Worm (Caenorhabditis elegans): ENCODE results near the gene F19G12.8.

DNA sequence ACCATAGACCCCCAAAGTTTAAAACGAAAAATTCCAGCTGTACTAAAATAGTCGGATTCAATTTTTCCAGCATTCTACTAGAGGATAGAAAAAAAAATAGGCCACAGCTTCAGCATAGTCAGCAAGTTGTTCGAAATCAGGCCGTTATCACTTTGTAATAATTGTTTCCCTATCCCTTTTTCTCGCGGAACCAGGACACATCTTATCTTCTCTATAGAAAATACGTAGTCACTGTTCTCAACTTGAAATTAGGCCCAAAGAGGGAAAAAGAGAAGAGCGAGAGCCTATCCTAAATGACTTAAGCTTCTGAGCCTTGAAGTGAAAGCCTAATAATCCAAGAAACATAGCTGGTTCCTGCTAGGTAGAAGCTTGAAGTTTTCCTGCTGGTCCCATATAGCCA, 28.6 kb downstream of the F19G12.8 start:
- no peak for TF ChIP-seq snpc-1.1 (tag; optimal IDR thresholded peaks at IDR 0.05; ENCODE audit: insufficient read depth)
- no peak for TF ChIP-seq F57C9.4 (tag; optimal IDR thresholded peaks at IDR 0.05)
- no peak for TF ChIP-seq ceh-100 (GFP tag; IDR thresholded peaks at IDR 0.05)
- TF ChIP-seq snpc-4 (GFP tag; optimal IDR thresholded peaks at IDR 0.05) = no peak
- TF ChIP-seq snpc-4 (tag; optimal IDR thresholded peaks at IDR 0.05) = no peak
- peak; percentile 26; the same call in 1 of the 2 replicates for TF ChIP-seq K11D2.4 (GFP tag; IDR thresholded peaks at IDR 0.05)
- no peak for TF ChIP-seq ceh-27 (GFP tag; optimal IDR thresholded peaks at IDR 0.05)
- no peak for TF ChIP-seq C17E4.6 (GFP tag; IDR thresholded peaks at IDR 0.05)
- no peak for TF ChIP-seq unc-62 (GFP tag; optimal IDR thresholded peaks at IDR 0.05)
- TF ChIP-seq dox-1 (GFP tag; IDR thresholded peaks at IDR 0.05) = 0 out of 2 replicates have a peak, but pooled peaks have one; percentile 16
- no peak for TF ChIP-seq aptf-3 (GFP tag; IDR thresholded peaks at IDR 0.05)
- no peak for TF ChIP-seq pha-4 (tag; optimal IDR thresholded peaks at IDR 0.05)

Data from whole organism, young adult.